Fruit fly (Drosophila melanogaster) whole organism, embryonic: Measurements from ENCODE around the gene Cap-H2.

Experiments
- Blimp-1 ChIP-seq: fragments of 200-800 bp; sonication (Bioruptor generic); optimal IDR thresholded peaks from 3 replicates; lab custom pipeline; 2018; ENCODE audit warnings: missing biosample characterization, missing genetic modification characterization, mild to moderate bottlenecking, moderate library complexity, missing genetic modification reagents
- Bteb2 ChIP-seq: fragments of 200-800 bp; sonication (Bioruptor generic); optimal IDR thresholded peaks from 2 replicates; lab custom pipeline; 2016; ENCODE audit warnings: missing biosample characterization, missing genetic modification characterization
- CG11456 ChIP-seq: fragments of 200-800 bp; sonication (Bioruptor generic); IDR thresholded peaks from 3 replicates; pipeline ENCODE4 v1.3.6; 2022; ENCODE audit warnings: missing biosample characterization, missing genetic modification characterization
- CG1233 ChIP-seq: fragments of 200-800 bp; sonication (Bioruptor generic); optimal IDR thresholded peaks from 4 replicates; lab custom pipeline; 2018; ENCODE audit warnings: missing biosample characterization, mild to moderate bottlenecking, missing genetic modification characterization
- CG12769 ChIP-seq: fragments of 200-800 bp; sonication (Bioruptor generic); optimal IDR thresholded peaks from 2 replicates; lab custom pipeline; 2019; ENCODE audit warnings: missing biosample characterization, mild to moderate bottlenecking, missing genetic modification characterization, moderate library complexity
- CG14050 ChIP-seq: fragments of 200-800 bp; sonication (Bioruptor generic); IDR thresholded peaks from 3 replicates; pipeline ENCODE4 v1.3.6; 2022; ENCODE audit warnings: missing biosample characterization, missing genetic modification characterization
- CG14860 ChIP-seq: fragments of 200-800 bp; sonication (Bioruptor generic); IDR thresholded peaks from 3 replicates; pipeline ENCODE4 v1.3.6; 2022; ENCODE audit warnings: missing biosample characterization, missing genetic modification characterization; ENCODE audit not compliant: partially characterized antibody
- CG1602 ChIP-seq: fragments of 200-800 bp; sonication (Bioruptor generic); optimal IDR thresholded peaks from 3 replicates; lab custom pipeline; 2016; ENCODE audit warnings: missing biosample characterization, missing genetic modification characterization
- CG17328 ChIP-seq: fragments of 200-800 bp; sonication (Bioruptor generic); IDR thresholded peaks from 2 replicates; pipeline ENCODE4 v1.3.6; 2022; ENCODE audit warnings: missing biosample characterization, missing genetic modification characterization
- CG18619 ChIP-seq: fragments of 200-800 bp; sonication (Bioruptor generic); optimal IDR thresholded peaks from 3 replicates; lab custom pipeline; 2017; ENCODE audit warnings: missing biosample characterization, mild to moderate bottlenecking, missing genetic modification characterization
- CG2678 ChIP-seq: fragments of 200-800 bp; sonication (Bioruptor generic); optimal IDR thresholded peaks from 3 replicates; lab custom pipeline; 2019; ENCODE audit warnings: missing biosample characterization, mild to moderate bottlenecking, missing genetic modification characterization, moderate library complexity
- CG31388 ChIP-seq: fragments of 200-800 bp; sonication (Bioruptor generic); optimal IDR thresholded peaks from 2 replicates; lab custom pipeline; 2016; ENCODE audit warnings: missing biosample characterization, missing genetic modification characterization
- CG31441 ChIP-seq: fragments of 200-800 bp; sonication (Bioruptor generic); IDR thresholded peaks from 2 replicates; pipeline ENCODE4 v1.3.6; 2022; ENCODE audit warnings: missing biosample characterization, missing genetic modification characterization
- CG3995 ChIP-seq: fragments of 200-800 bp; sonication (Bioruptor generic); optimal IDR thresholded peaks from 3 replicates; lab custom pipeline; 2016; ENCODE audit warnings: missing biosample characterization, missing genetic modification characterization
- CG4404 ChIP-seq: fragments of 200-800 bp; sonication (Bioruptor generic); IDR thresholded peaks from 2 replicates; pipeline ENCODE4 v1.3.6; 2022; ENCODE audit warnings: missing biosample characterization, missing genetic modification characterization
- CG5180 ChIP-seq: fragments of 200-800 bp; sonication (Bioruptor generic); optimal IDR thresholded peaks from 3 replicates; lab custom pipeline; 2017; ENCODE audit warnings: missing biosample characterization, missing genetic modification characterization, mild to moderate bottlenecking, moderate library complexity, missing genetic modification reagents
- CG6689 ChIP-seq: fragments of 200-800 bp; sonication (Bioruptor generic); IDR thresholded peaks from 2 replicates; pipeline ENCODE4 v1.3.6; 2022; ENCODE audit warnings: missing biosample characterization, missing genetic modification characterization
- CG8281 ChIP-seq: fragments of 200-800 bp; sonication (Bioruptor generic); optimal IDR thresholded peaks from 2 replicates; lab custom pipeline; 2018; ENCODE audit warnings: missing biosample characterization, mild to moderate bottlenecking, missing genetic modification characterization, moderate library complexity
- CG8765 ChIP-seq: fragments of 200-800 bp; sonication (Bioruptor generic); IDR thresholded peaks from 2 replicates; pipeline ENCODE4 v1.3.6; 2022; ENCODE audit warnings: missing biosample characterization, missing genetic modification characterization
- CTCF ChIP-seq: fragments of 200-800 bp; sonication (Bioruptor generic); optimal IDR thresholded peaks from 2 replicates; lab custom pipeline; 2017; ENCODE audit warnings: missing biosample characterization, mild to moderate bottlenecking, missing genetic modification characterization, moderate library complexity
- CrebB ChIP-seq: fragments of 200-800 bp; sonication (Bioruptor generic); optimal IDR thresholded peaks from 3 replicates; lab custom pipeline; 2018; ENCODE audit warnings: missing biosample characterization, mild to moderate bottlenecking, missing genetic modification characterization
- D19B ChIP-seq: fragments of 200-800 bp; sonication (Bioruptor generic); optimal IDR thresholded peaks from 2 replicates; lab custom pipeline; 2017; ENCODE audit warnings: missing biosample characterization, mild to moderate bottlenecking, missing genetic modification characterization
- Dad ChIP-seq: fragments of 200-800 bp; sonication (Bioruptor generic); optimal IDR thresholded peaks from 3 replicates; lab custom pipeline; 2016; ENCODE audit warnings: missing biosample characterization, missing genetic modification characterization
- H2.0 ChIP-seq: fragments of 200-800 bp; sonication (Bioruptor generic); IDR thresholded peaks from 2 replicates; pipeline ENCODE4 v1.3.6; 2022; ENCODE audit warnings: missing biosample characterization, missing genetic modification characterization
- MBD-R2 ChIP-seq: fragments of 200-800 bp; sonication (Bioruptor generic); IDR thresholded peaks from 2 replicates; pipeline ENCODE4 v1.3.6; 2022; ENCODE audit warnings: missing biosample characterization, missing genetic modification characterization
- Mad ChIP-seq: fragments of 200-800 bp; sonication (Bioruptor generic); optimal IDR thresholded peaks from 2 replicates; lab custom pipeline; 2016; ENCODE audit warnings: missing biosample characterization, missing genetic modification characterization
- Xrp1 ChIP-seq: fragments of 200-800 bp; sonication (Bioruptor generic); IDR thresholded peaks from 2 replicates; pipeline ENCODE4 v1.3.6; 2022; ENCODE audit warnings: missing biosample characterization, missing genetic modification characterization
- bab2 ChIP-seq: fragments of 200-800 bp; sonication (Bioruptor generic); optimal IDR thresholded peaks from 2 replicates; lab custom pipeline; 2016; ENCODE audit warnings: missing biosample characterization, missing genetic modification characterization
- bbx ChIP-seq: fragments of 200-800 bp; sonication (Bioruptor generic); IDR thresholded peaks from 2 replicates; pipeline ENCODE4 v1.3.6; 2022; ENCODE audit warnings: missing biosample characterization, missing genetic modification characterization; ENCODE audit not compliant: partially characterized antibody
- chif ChIP-seq, 2 experiments: fragments of 200-800 bp; sonication (Bioruptor generic); optimal IDR thresholded peaks; 3 replicates each; lab custom pipeline; 2016; ENCODE audit warnings: missing biosample characterization in 2 of 2, missing genetic modification characterization in 2 of 2
- chn ChIP-seq: fragments of 200-800 bp; sonication (Bioruptor generic); optimal IDR thresholded peaks from 2 replicates; lab custom pipeline; 2016; ENCODE audit warnings: missing biosample characterization, missing genetic modification characterization
- croc ChIP-seq: fragments of 200-800 bp; sonication (Bioruptor generic); conservative IDR thresholded peaks from 3 replicates; pipeline ENCODE4 v1.3.6; 2022; ENCODE audit warnings: missing biosample characterization, missing genetic modification characterization
- danr ChIP-seq: fragments of 200-800 bp; sonication (Bioruptor generic); IDR thresholded peaks from 2 replicates; pipeline ENCODE4 v1.3.6; 2022; ENCODE audit warnings: missing biosample characterization, missing genetic modification characterization
- dpn ChIP-seq, 2 experiments: fragments of 200-800 bp; sonication (Bioruptor generic); optimal IDR thresholded peaks; 3 replicates each; lab custom pipeline; 2016; ENCODE audit warnings: missing biosample characterization in 2 of 2, missing genetic modification characterization in 2 of 2
- eve ChIP-seq, 2 experiments: fragments of >200 bp; optimal IDR thresholded peaks; 2 replicates each; lab custom pipeline; 2017; ENCODE audit warnings: missing biosample characterization in 2 of 2, missing genetic modification characterization in 2 of 2
- gcm ChIP-seq: fragments of 200-800 bp; sonication (Bioruptor generic); optimal IDR thresholded peaks from 2 replicates; lab custom pipeline; 2019; ENCODE audit warnings: missing biosample characterization, mild to moderate bottlenecking, missing genetic modification characterization, moderate library complexity
- ham ChIP-seq: fragments of 200-800 bp; sonication (Bioruptor generic); IDR thresholded peaks from 2 replicates; pipeline ENCODE4 v1.3.6; 2022; ENCODE audit warnings: missing biosample characterization, missing genetic modification characterization
- hth ChIP-seq: fragments of >200 bp; optimal IDR thresholded peaks from 2 replicates; lab custom pipeline; 2017; ENCODE audit warnings: inconsistent platforms
- insv ChIP-seq, 2 experiments: fragments of 200-800 bp; sonication (Bioruptor generic); optimal IDR thresholded peaks; 3 replicates each; lab custom pipeline; 2016 to 2018; ENCODE audit warnings: missing biosample characterization in 2 of 2, missing genetic modification characterization in 2 of 2
- knrl ChIP-seq: fragments of 200-800 bp; sonication (Bioruptor generic); IDR thresholded peaks from 3 replicates; pipeline ENCODE4 v1.3.6; 2022; ENCODE audit warnings: missing biosample characterization, missing genetic modification characterization; ENCODE audit not compliant: partially characterized antibody
- lab ChIP-seq: fragments of 200-800 bp; sonication (Bioruptor generic); optimal IDR thresholded peaks from 3 replicates; lab custom pipeline; 2017; ENCODE audit warnings: missing biosample characterization, missing genetic modification characterization, mild to moderate bottlenecking, moderate library complexity, missing genetic modification reagents
- pnt ChIP-seq: fragments of 200-800 bp; sonication (Bioruptor generic); optimal IDR thresholded peaks from 3 replicates; lab custom pipeline; 2016; ENCODE audit warnings: missing biosample characterization, missing genetic modification characterization
- shn ChIP-seq: fragments of 200-800 bp; sonication (Bioruptor generic); optimal IDR thresholded peaks from 3 replicates; lab custom pipeline; 2016; ENCODE audit warnings: missing biosample characterization, missing genetic modification characterization
- sug ChIP-seq: fragments of 200-800 bp; optimal IDR thresholded peaks from 2 replicates; lab custom pipeline; 2019; ENCODE audit warnings: missing biosample characterization, mild to moderate bottlenecking, missing genetic modification characterization, moderate library complexity
- ttk ChIP-seq: fragments of 200-800 bp; sonication (Bioruptor generic); IDR thresholded peaks from 2 replicates; pipeline ENCODE4 v2.1.2; 2022; ENCODE audit warnings: missing biosample characterization, missing genetic modification characterization
- tup ChIP-seq: fragments of 200-800 bp; sonication (Bioruptor generic); optimal IDR thresholded peaks from 2 replicates; lab custom pipeline; 2016; ENCODE audit warnings: missing biosample characterization, mild to moderate bottlenecking, missing genetic modification characterization, moderate library complexity
- twi ChIP-seq: fragments of 200-800 bp; optimal IDR thresholded peaks from 2 replicates; lab custom pipeline; 2019; ENCODE audit warnings: missing biosample characterization, mild to moderate bottlenecking, missing genetic modification characterization, moderate library complexity
- vnd ChIP-seq: fragments of 200-800 bp; sonication (Bioruptor generic); IDR thresholded peaks from 3 replicates; pipeline ENCODE4 v1.3.6; 2022; ENCODE audit warnings: missing biosample characterization, missing genetic modification characterization; ENCODE audit not compliant: partially characterized antibody
- z ChIP-seq: fragments of 200-800 bp; sonication (Bioruptor generic); IDR thresholded peaks from 3 replicates; pipeline ENCODE4 v1.3.6; 2022; ENCODE audit warnings: missing biosample characterization, missing genetic modification characterization

Gene Cap-H2

dm6 chr3R:10760966-10761855 lies at the start of gene Cap-H2, which contains the start of gene MED7 (continued):
- peak; percentile 68 for TF ChIP-seq twi (tag; lab: Kevin White, UChicago)
- peak; percentile 89 for TF ChIP-seq sug (tag; lab: Kevin White, UChicago)
- TF ChIP-seq H2.0 = peak; percentile 70
- peak; percentile 76 for TF ChIP-seq CG31388 (GFP tag; lab: Kevin White, UChicago)
- peak; percentile 99 for TF ChIP-seq vnd
- TF ChIP-seq CG12769 = peak; percentile 69
- peak; percentile 91 for TF ChIP-seq MBD-R2
- no peak for TF ChIP-seq Blimp-1
- peak; percentile 81 for TF ChIP-seq Xrp1 (GFP tag; lab: Robert Waterston, UW)
- TF ChIP-seq Dad = peak; percentile 65
- no peak for TF ChIP-seq lab
- 0 out of 2 replicates have a peak, but pooled peaks have one; percentile 41 for TF ChIP-seq danr (GFP tag; lab: Robert Waterston, UW)
- TF ChIP-seq CG31441 (GFP tag; lab: Robert Waterston, UW) = no peak; the same call in none of the 2 replicates
- peak; percentile 51; the same call in 1 of the 2 replicates for TF ChIP-seq ham (GFP tag; lab: Robert Waterston, UW)
- TF ChIP-seq ttk (GFP tag; lab: Robert Waterston, UW) = peak; percentile 88
- TF ChIP-seq CG14050 (GFP tag; lab: Robert Waterston, UW) = peak; percentile 64
- peak; percentile 84 for TF ChIP-seq CG4404 (GFP tag; lab: Robert Waterston, UW)
- TF ChIP-seq bab2 = peak; percentile 95
- peak; percentile 100 for TF ChIP-seq CG3995 (GFP tag; lab: Kevin White, UChicago)
- peak; percentile 92 for TF ChIP-seq bbx
- peak; percentile 73 for TF ChIP-seq shn (GFP tag; lab: Kevin White, UChicago)
- peak; percentile 65 for TF ChIP-seq pnt (GFP tag; lab: Kevin White, UChicago)
- TF ChIP-seq tup (GFP tag; lab: Kevin White, UChicago) = peak; percentile 58
- TF ChIP-seq z (GFP tag; lab: Robert Waterston, UW) = no peak
- TF ChIP-seq Bteb2 = peak; percentile 74
- TF ChIP-seq croc (GFP tag; lab: Robert Waterston, UW) = peak; percentile 72
- peak; percentile 74 to 83 for TF ChIP-seq chif (GFP tag; optimal IDR thresholded peaks at IDR 0.05; lab: Kevin White, UChicago)
- no peak for TF ChIP-seq CG8281 (tag; lab: Kevin White, UChicago)
- TF ChIP-seq CG6689 = peak; percentile 83
- TF ChIP-seq insv (GFP tag; optimal IDR thresholded peaks at IDR 0.05; lab: Kevin White, UChicago) = peak in 1 of 2 experiments; percentile 31
- TF ChIP-seq CG18619 (GFP tag; lab: Kevin White, UChicago) = peak; percentile 52
- TF ChIP-seq CG14860 (GFP tag; lab: Robert Waterston, UW) = peak; percentile 99
- TF ChIP-seq CG17328 (GFP tag; lab: Robert Waterston, UW) = peak; percentile 78
- TF ChIP-seq D19B = peak; percentile 15
- no peak for TF ChIP-seq hth (lab: Kevin White, UChicago)
- TF ChIP-seq CTCF (GFP tag; lab: Kevin White, UChicago) = no peak
- peak; percentile 80 for TF ChIP-seq Mad (GFP tag; lab: Kevin White, UChicago)
- TF ChIP-seq CG5180 (GFP tag; lab: Kevin White, UChicago) = no peak
- peak; percentile 86 for TF ChIP-seq chn (GFP tag; lab: Kevin White, UChicago)
- TF ChIP-seq CG2678 (tag; lab: Kevin White, UChicago) = no peak
- peak; percentile 100 for TF ChIP-seq knrl
- TF ChIP-seq eve (GFP tag; optimal IDR thresholded peaks at IDR 0.05; lab: Kevin White, UChicago) = no peak
- peak; percentile 33 for TF ChIP-seq CrebB (tag; lab: Kevin White, UChicago)
- peak; percentile 86; the same call in 2 of the 3 replicates for TF ChIP-seq CG11456 (GFP tag; lab: Robert Waterston, UW)
- peak; percentile 81 to 85 for TF ChIP-seq dpn (GFP tag; optimal IDR thresholded peaks at IDR 0.05; lab: Kevin White, UChicago)
- peak; percentile 59 for TF ChIP-seq CG1233 (GFP tag; lab: Kevin White, UChicago)
- peak; percentile 86 for TF ChIP-seq CG1602 (GFP tag; lab: Kevin White, UChicago)
- no peak for TF ChIP-seq gcm (GFP tag; lab: Kevin White, UChicago)
- peak; percentile 72 for TF ChIP-seq CG8765 (GFP tag; lab: Robert Waterston, UW)
